Fruit fly (Drosophila melanogaster): ENCODE measurements around the gene CG33272.

The CG33272 gene

DNA sequence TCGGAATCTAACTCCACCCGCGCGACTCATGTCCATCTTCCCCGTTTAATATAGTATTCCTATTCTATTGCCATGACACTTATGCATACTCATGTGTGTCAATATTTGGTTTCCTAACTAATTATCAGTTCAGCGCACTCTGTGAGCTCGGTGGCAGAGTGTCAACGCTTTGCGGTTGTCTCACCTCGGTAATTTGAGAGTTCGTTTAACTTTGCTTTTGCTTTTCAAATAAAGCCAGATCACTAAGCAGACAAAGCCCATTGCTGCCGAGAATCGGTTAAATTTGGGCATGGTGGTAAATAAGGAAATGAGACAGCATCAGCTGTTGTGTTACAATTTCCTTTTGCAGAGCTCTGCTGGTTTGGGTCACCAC is 29.9 kb upstream of the CG33272 start (continued):
- TF ChIP-seq Ravus (GFP tag; IDR thresholded peaks at IDR 0.05) (no peak), Meics (GFP tag; optimal IDR thresholded peaks at IDR 0.05) (peak; percentile 31), CG6813 (GFP tag; optimal IDR thresholded peaks at IDR 0.05) (peak; percentile 42), bab2 (GFP tag; optimal IDR thresholded peaks at IDR 0.05) (peak; percentile 10), sens (GFP tag) (peak; percentile 24), CrebB (tag; optimal IDR thresholded peaks at IDR 0.05) (peak; percentile 64), Side (GFP tag; optimal IDR thresholded peaks at IDR 0.05) (peak; percentile 47), NC2β (GFP tag; optimal IDR thresholded peaks at IDR 0.05) (peak; percentile 16), CG10543 (GFP tag; optimal IDR thresholded peaks at IDR 0.05) (peak; percentile 10), gfzf (GFP tag; optimal IDR thresholded peaks at IDR 0.05) (no peak), CG12299 (tag; optimal IDR thresholded peaks at IDR 0.05) (peak; percentile 11), CG12219 (GFP tag; optimal IDR thresholded peaks at IDR 0.05) (peak; percentile 23), nerfin-1 (tag; optimal IDR thresholded peaks at IDR 0.05) (peak; percentile 8), fd3F (GFP tag; optimal IDR thresholded peaks at IDR 0.05) (peak; percentile 3), CG11456 (GFP tag; IDR thresholded peaks at IDR 0.05) (0 out of 3 replicates have a peak, but pooled peaks have one; percentile 43), Sox100B (GFP tag; optimal IDR thresholded peaks at IDR 0.05) (peak; percentile 49), Abd-B (GFP tag; optimal IDR thresholded peaks at IDR 0.05) (no peak), CG15601 (tag; optimal IDR thresholded peaks at IDR 0.05) (peak; percentile 72), CG3995 (GFP tag; optimal IDR thresholded peaks at IDR 0.05) (no peak), zen (tag; optimal IDR thresholded peaks at IDR 0.05) (no peak), CG1602 (GFP tag; optimal IDR thresholded peaks at IDR 0.05) (no peak), eyg (GFP tag; optimal IDR thresholded peaks at IDR 0.05) (peak; percentile 64), CG17328 (GFP tag; IDR thresholded peaks at IDR 0.05) (no peak), lola (GFP tag; optimal IDR thresholded peaks at IDR 0.05) (peak in 1 of 3 experiments; percentile 12), CG15514 (GFP tag; optimal IDR thresholded peaks at IDR 0.05) (peak; percentile 54), CG2199 (GFP tag; IDR thresholded peaks at IDR 0.05) (0 out of 3 replicates have a peak, but pooled peaks have one; percentile 39), CG3726 (GFP tag; IDR thresholded peaks at IDR 0.05) (no peak), wek (GFP tag; optimal IDR thresholded peaks at IDR 0.05) (peak; percentile 78), CG13624 (GFP tag; optimal IDR thresholded peaks at IDR 0.05) (no peak), CG6654 (GFP tag; optimal IDR thresholded peaks at IDR 0.05) (no peak), CG34376 (GFP tag; optimal IDR thresholded peaks at IDR 0.05) (peak; percentile 4), CG12071 (GFP tag; optimal IDR thresholded peaks at IDR 0.05) (peak; percentile 72), so (GFP tag; IDR thresholded peaks at IDR 0.05) (peak; percentile 51; the same call in 1 of the 3 replicates), Pdp1 (GFP tag; optimal IDR thresholded peaks at IDR 0.05) (peak in 1 of 2 experiments; percentile 10), CG11504 (tag; optimal IDR thresholded peaks at IDR 0.05) (peak; percentile 13), Jarid2 (GFP tag; optimal IDR thresholded peaks at IDR 0.05) (peak; percentile 3), CG8290 (GFP tag; optimal IDR thresholded peaks at IDR 0.05) (no peak), CG8290 (tag; optimal IDR thresholded peaks at IDR 0.05) (peak in 1 of 2 experiments; percentile 32), PHDP (tag; optimal IDR thresholded peaks at IDR 0.05) (peak; percentile 54), zfh1 (GFP tag; IDR thresholded peaks at IDR 0.05) (no peak), Hey (tag; optimal IDR thresholded peaks at IDR 0.05) (peak; percentile 3), lab (GFP tag; optimal IDR thresholded peaks at IDR 0.05) (peak; percentile 69), vvl (GFP tag; IDR thresholded peaks at IDR 0.05) (no peak), CG4360 (GFP tag; IDR thresholded peaks at IDR 0.05) (no peak), Max (GFP tag; optimal IDR thresholded peaks at IDR 0.05) (peak; percentile 26), bsh (GFP tag; optimal IDR thresholded peaks at IDR 0.05) (peak in 1 of 2 experiments; percentile 54), CG13296 (GFP tag; optimal IDR thresholded peaks at IDR 0.05) (peak; percentile 55), NK7.1 (GFP tag; optimal IDR thresholded peaks at IDR 0.05) (no peak), ranshi (GFP tag; IDR thresholded peaks at IDR 0.05) (peak; percentile 16; the same call in 1 of the 2 replicates), CG4707 (GFP tag; optimal IDR thresholded peaks at IDR 0.05) (peak; percentile 40)
